Fruit fly (Drosophila melanogaster) whole organism, pupa: ENCODE results near the gene RFeSP.

ENCODE experiments used
- CG10348 ChIP-seq: fragments of 200-800 bp; sonication (Bioruptor generic); IDR thresholded peaks from 2 replicates; pipeline ENCODE4 v1.3.6; 2022; ENCODE audit warnings: missing biosample characterization, missing genetic modification characterization
- CG13204 ChIP-seq: fragments of 200-800 bp; sonication (Bioruptor generic); optimal IDR thresholded peaks from 2 replicates; lab custom pipeline; 2018; ENCODE audit warnings: missing biosample characterization, mild to moderate bottlenecking, missing genetic modification characterization, moderate library complexity
- CG8301 ChIP-seq: fragments of 200-800 bp; sonication (Bioruptor generic); optimal IDR thresholded peaks from 2 replicates; lab custom pipeline; 2018; ENCODE audit warnings: missing biosample characterization, mild to moderate bottlenecking, missing genetic modification characterization
- D1 ChIP-seq: fragments of 200-800 bp; sonication (Bioruptor generic); optimal IDR thresholded peaks from 2 replicates; lab custom pipeline; 2018; ENCODE audit warnings: missing biosample characterization, mild to moderate bottlenecking, missing genetic modification characterization, moderate library complexity
- Pif1A ChIP-seq: fragments of 200-800 bp; sonication (Bioruptor generic); optimal IDR thresholded peaks from 3 replicates; lab custom pipeline; 2016; ENCODE audit warnings: missing biosample characterization, missing genetic modification characterization
- Pif1B ChIP-seq: fragments of 200-800 bp; sonication (Bioruptor generic); optimal IDR thresholded peaks from 3 replicates; lab custom pipeline; 2016; ENCODE audit warnings: missing biosample characterization, missing genetic modification characterization
- Snoo ChIP-seq: fragments of 200-800 bp; sonication (Bioruptor generic); optimal IDR thresholded peaks from 3 replicates; lab custom pipeline; 2017; ENCODE audit warnings: missing biosample characterization, mild to moderate bottlenecking, missing genetic modification characterization, inconsistent platforms
- rn ChIP-seq: fragments of 200-800 bp; sonication (Bioruptor generic); IDR thresholded peaks from 2 replicates; pipeline ENCODE4 v1.3.6; 2022; ENCODE audit warnings: missing biosample characterization, missing genetic modification characterization

dm6 chr2L:1648033-1648546, 34.1 kb upstream of the RFeSP start:
- TF ChIP-seq CG8301 (tag; lab: Kevin White, UChicago) (no peak), rn (no peak), D1 (tag; lab: Kevin White, UChicago) (no peak), Pif1A (no peak), CG10348 (GFP tag; lab: Robert Waterston, UW) (no peak), Pif1B (no peak), CG13204 (GFP tag; lab: Kevin White, UChicago) (no peak), Snoo (no peak)
